Worm (Caenorhabditis elegans): Measurements from ENCODE around the gene Y38H6C.15.

DNA sequence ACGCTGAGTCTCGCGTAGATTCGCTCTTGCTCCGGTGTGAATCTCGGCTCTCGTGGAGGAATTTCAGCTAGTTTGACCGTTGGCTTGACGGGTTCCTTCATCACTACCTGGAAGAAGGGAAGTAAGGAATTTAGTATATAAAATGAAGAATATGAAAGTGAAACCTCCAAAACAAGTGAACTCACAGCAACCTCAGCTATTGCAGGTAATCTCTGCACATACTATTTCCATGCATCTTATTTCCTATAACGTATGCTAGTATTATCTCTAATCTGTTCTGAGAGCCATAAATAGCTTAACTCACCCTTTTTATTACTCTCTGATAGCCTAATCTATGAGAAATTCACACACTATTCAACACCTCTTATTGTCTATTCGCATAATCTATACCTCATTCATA lies 31.1 kb downstream of the Y38H6C.15 start, which contains the start of gene Y38H6C.4:
- TF ChIP-seq unc-62 (GFP tag; optimal IDR thresholded peaks at IDR 0.05), result no peak
- no peak for TF ChIP-seq unc-130 (tag; optimal IDR thresholded peaks at IDR 0.05)
- TF ChIP-seq ztf-11 (tag; optimal IDR thresholded peaks at IDR 0.05), result no peak
- no peak for TF ChIP-seq unc-30 (tag; optimal IDR thresholded peaks at IDR 0.05)
- no peak for TF ChIP-seq nhr-237 (tag; optimal IDR thresholded peaks at IDR 0.05)
- no peak for TF ChIP-seq lin-13 (GFP tag; optimal IDR thresholded peaks at IDR 0.05)
- TF ChIP-seq nhr-71 (tag; optimal IDR thresholded peaks at IDR 0.05), result no peak
- TF ChIP-seq egl-27 (tag; optimal IDR thresholded peaks at IDR 0.05), result no peak
- TF ChIP-seq lir-3 (tag; optimal IDR thresholded peaks at IDR 0.05; ENCODE audit: poor library complexity), result no peak
- TF ChIP-seq nhr-12 (tag; optimal IDR thresholded peaks at IDR 0.05), result no peak
- no peak for TF ChIP-seq nhr-84 (tag; optimal IDR thresholded peaks at IDR 0.05)

Measured in whole organism, L1 larva.